Worm (Caenorhabditis elegans): Measurements from ENCODE around the gene E_BE45912.2.

DNA sequence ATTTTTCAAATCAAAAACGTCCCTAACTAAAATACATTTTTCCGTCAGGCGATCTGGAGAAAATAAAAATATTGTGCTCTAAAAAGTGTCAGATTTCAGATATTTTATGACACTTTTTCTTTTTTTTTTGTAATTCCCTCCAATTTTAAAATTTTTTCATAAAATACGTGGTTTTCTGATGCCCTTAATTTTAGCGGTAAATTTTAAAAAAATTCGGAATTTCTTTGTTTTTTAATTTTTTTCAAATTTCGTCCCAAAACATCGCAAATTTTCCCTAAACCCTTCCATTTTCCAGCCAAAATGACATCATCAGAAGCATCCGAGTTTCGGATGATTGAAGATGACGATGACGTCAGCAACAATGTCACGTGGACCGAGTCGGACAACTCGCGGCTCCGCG, 39.3 kb downstream of the E_BE45912.2 start, which contains the start of gene trp-2:
- TF ChIP-seq snpc-4 (tag; optimal IDR thresholded peaks at IDR 0.05) = no peak
- TF ChIP-seq nhr-76 (tag; optimal IDR thresholded peaks at IDR 0.05) = no peak
- TF ChIP-seq elt-2 (tag; optimal IDR thresholded peaks at IDR 0.05) = no peak
- TF ChIP-seq lin-13 (GFP tag; optimal IDR thresholded peaks at IDR 0.05) = no peak
- TF ChIP-seq nhr-11 (tag; optimal IDR thresholded peaks at IDR 0.05) = no peak
- TF ChIP-seq ces-1 (GFP tag; optimal IDR thresholded peaks at IDR 0.05) = no peak
- no peak for TF ChIP-seq aha-1 (tag; optimal IDR thresholded peaks at IDR 0.05)
- TF ChIP-seq dpl-1 (GFP tag; optimal IDR thresholded peaks at IDR 0.05) = no peak
- TF ChIP-seq tlp-1 (tag; optimal IDR thresholded peaks at IDR 0.05) = no peak

Measured in whole organism, L1 larva.